Worm (Caenorhabditis elegans): ENCODE data around the gene C48B4.12.

DNA sequence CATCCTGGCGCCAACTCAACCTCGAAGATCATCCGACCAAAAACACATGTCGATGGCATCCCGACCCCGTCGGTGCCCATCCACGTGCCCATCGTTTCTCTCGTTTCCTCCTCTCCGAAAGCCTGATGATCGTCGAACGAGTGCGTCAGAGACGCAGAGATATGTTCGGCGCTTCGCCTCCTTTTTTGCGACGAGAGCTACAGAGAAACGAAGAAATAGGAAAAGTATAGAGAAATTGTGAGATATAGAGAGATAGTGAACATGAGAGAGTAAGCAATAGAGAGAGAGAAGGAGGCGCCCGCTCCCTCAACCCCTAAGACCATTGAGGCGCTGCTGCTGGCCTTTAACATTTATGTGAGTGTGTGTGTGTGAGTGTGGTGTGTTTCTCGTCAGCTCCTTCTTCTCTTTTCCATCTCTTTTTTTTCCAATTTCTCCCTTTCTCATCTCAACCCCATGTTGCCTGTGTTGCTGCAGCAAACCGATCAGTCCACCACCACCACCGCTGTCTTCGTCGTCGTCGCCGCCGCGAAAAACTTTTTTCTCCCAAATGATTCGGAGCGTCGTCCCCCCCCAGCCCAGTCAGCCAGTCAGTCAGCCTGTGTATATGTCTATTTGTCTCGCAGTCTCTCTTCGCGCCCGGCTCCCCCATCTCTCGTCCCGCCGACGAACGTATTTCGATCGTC is 22.1 kb downstream of the C48B4.12 start, which contains the start of gene hlh-11:
- TF ChIP-seq him-1 (tag; optimal IDR thresholded peaks at IDR 0.05) = peak; percentile 89
- TF ChIP-seq dao-5 (tag; optimal IDR thresholded peaks at IDR 0.05) = peak; percentile 37
